Worm (Caenorhabditis elegans) whole organism, L3 larva: Measurements from ENCODE around the gene C03H5.4.

Source experiments
- R02D3.7 ChIP-seq: fragments of 150-350 bp; optimal IDR thresholded peaks from 2 replicates; lab custom pipeline; 2014; ENCODE audit warnings: missing biosample characterization, missing genetic modification characterization
- ZK546.5 ChIP-seq: sonication (generic microtip); optimal IDR thresholded peaks from 2 replicates; lab custom pipeline; 2017; ENCODE audit warnings: missing biosample characterization, missing genetic modification characterization
- ceh-16 ChIP-seq: sonication (generic microtip); optimal IDR thresholded peaks from 2 replicates; lab custom pipeline; 2017; ENCODE audit warnings: missing biosample characterization, missing genetic modification characterization
- ceh-28 ChIP-seq: fragments of 150-350 bp; optimal IDR thresholded peaks from 2 replicates; lab custom pipeline; 2014; ENCODE audit warnings: missing biosample characterization, missing genetic modification reagents, missing genetic modification characterization
- ceh-9 ChIP-seq: sonication (generic microtip); optimal IDR thresholded peaks from 2 replicates; lab custom pipeline; 2018; ENCODE audit warnings: missing biosample characterization, missing genetic modification characterization
- daf-12 ChIP-seq: fragments of 150-350 bp; optimal IDR thresholded peaks from 2 replicates; lab custom pipeline; 2014; ENCODE audit warnings: missing biosample characterization, missing genetic modification reagents, missing genetic modification characterization
- egl-27 ChIP-seq: sonication (generic microtip); optimal IDR thresholded peaks from 4 replicates; lab custom pipeline; 2017; ENCODE audit warnings: missing biosample characterization, missing genetic modification reagents, missing genetic modification characterization
- elt-1 ChIP-seq: fragments of 150-350 bp; optimal IDR thresholded peaks from 2 replicates; lab custom pipeline; 2014; ENCODE audit warnings: missing biosample characterization, missing genetic modification characterization
- elt-2 ChIP-seq: sonication (generic microtip); optimal IDR thresholded peaks from 2 replicates; lab custom pipeline; 2016; ENCODE audit warnings: missing genetic modification reagents, mild to moderate bottlenecking, missing genetic modification characterization, missing compliant biosample characterization
- fkh-10 ChIP-seq: sonication (generic microtip); optimal IDR thresholded peaks from 2 replicates; lab custom pipeline; 2017; ENCODE audit warnings: missing biosample characterization, missing genetic modification reagents, missing genetic modification characterization
- fkh-2 ChIP-seq: fragments of 150-350 bp; optimal IDR thresholded peaks from 2 replicates; lab custom pipeline; 2014; ENCODE audit warnings: missing biosample characterization, missing genetic modification reagents, missing genetic modification characterization
- hmg-11 ChIP-seq: sonication (generic microtip); optimal IDR thresholded peaks from 2 replicates; lab custom pipeline; 2016; ENCODE audit warnings: missing genetic modification characterization, missing compliant biosample characterization
- jun-1 ChIP-seq: fragments of 150-350 bp; optimal IDR thresholded peaks from 2 replicates; lab custom pipeline; 2014; ENCODE audit warnings: missing biosample characterization, missing genetic modification reagents, missing genetic modification characterization
- lin-15B ChIP-seq: fragments of 150-350 bp; optimal IDR thresholded peaks from 2 replicates; lab custom pipeline; 2014; ENCODE audit warnings: missing biosample characterization, missing genetic modification characterization
- lsy-12 ChIP-seq: sonication (generic microtip); optimal IDR thresholded peaks from 2 replicates; lab custom pipeline; 2016; ENCODE audit warnings: mild to moderate bottlenecking, missing genetic modification characterization, missing compliant biosample characterization
- mdl-1 ChIP-seq: fragments of 150-350 bp; optimal IDR thresholded peaks from 2 replicates; lab custom pipeline; 2014; ENCODE audit warnings: missing biosample characterization, missing genetic modification characterization
- mml-1 ChIP-seq: fragments of 150-350 bp; sonication (generic microtip); optimal IDR thresholded peaks from 3 replicates; lab custom pipeline; 2014; ENCODE audit warnings: missing biosample characterization, missing genetic modification characterization
- nfya-1 ChIP-seq: sonication (generic microtip); optimal IDR thresholded peaks from 2 replicates; lab custom pipeline; 2017; ENCODE audit warnings: missing genetic modification characterization, mild to moderate bottlenecking, missing compliant biosample characterization, antibody characterized with exemption, moderate library complexity; ENCODE audit not compliant: insufficient read depth
- nhr-11 ChIP-seq: fragments of 150-350 bp; optimal IDR thresholded peaks from 2 replicates; lab custom pipeline; 2014; ENCODE audit warnings: missing biosample characterization, missing genetic modification characterization
- nhr-12 ChIP-seq: fragments of 150-350 bp; optimal IDR thresholded peaks from 2 replicates; lab custom pipeline; 2014; ENCODE audit warnings: missing biosample characterization, missing genetic modification characterization
- nhr-23 ChIP-seq: fragments of 150-350 bp; optimal IDR thresholded peaks from 2 replicates; lab custom pipeline; 2014; ENCODE audit warnings: missing biosample characterization, missing genetic modification reagents, missing genetic modification characterization
- nhr-25 ChIP-seq: sonication (generic microtip); optimal IDR thresholded peaks from 2 replicates; lab custom pipeline; 2017; ENCODE audit warnings: missing biosample characterization, missing genetic modification characterization
- nhr-28 ChIP-seq: fragments of 150-350 bp; optimal IDR thresholded peaks from 2 replicates; lab custom pipeline; 2014; ENCODE audit warnings: missing biosample characterization, missing genetic modification characterization
- nhr-43 ChIP-seq: sonication (generic microtip); optimal IDR thresholded peaks from 2 replicates; lab custom pipeline; 2016; ENCODE audit warnings: mild to moderate bottlenecking, missing genetic modification characterization, missing compliant biosample characterization; ENCODE audit not compliant: poor library complexity, severe bottlenecking
- nhr-76 ChIP-seq: fragments of 150-350 bp; sonication (generic microtip); optimal IDR thresholded peaks from 5 replicates; lab custom pipeline; 2014; ENCODE audit warnings: missing biosample characterization, missing genetic modification characterization
- pha-4 ChIP-seq: fragments of 150-350 bp; optimal IDR thresholded peaks from 2 replicates; lab custom pipeline; 2014; ENCODE audit warnings: missing biosample characterization, missing genetic modification reagents, missing genetic modification characterization
- pqm-1 ChIP-seq: fragments of 150-350 bp; optimal IDR thresholded peaks from 2 replicates; lab custom pipeline; 2017; ENCODE audit warnings: missing biosample characterization, missing genetic modification characterization, inconsistent platforms
- sea-2 ChIP-seq: fragments of 150-350 bp; sonication (generic microtip); optimal IDR thresholded peaks from 4 replicates; lab custom pipeline; 2014; ENCODE audit warnings: missing biosample characterization, missing genetic modification reagents, missing genetic modification characterization
- skn-1 ChIP-seq: fragments of 150-350 bp; optimal IDR thresholded peaks from 2 replicates; lab custom pipeline; 2014; ENCODE audit warnings: missing biosample characterization, missing genetic modification characterization
- snpc-4 ChIP-seq: fragments of 150-350 bp; optimal IDR thresholded peaks from 2 replicates; lab custom pipeline; 2014; ENCODE audit warnings: missing biosample characterization, missing genetic modification characterization
- unc-62 ChIP-seq: fragments of 150-350 bp; sonication (generic microtip); optimal IDR thresholded peaks from 4 replicates; lab custom pipeline; 2014; ENCODE audit warnings: missing biosample characterization, missing genetic modification reagents, missing genetic modification characterization
- zag-1 ChIP-seq: fragments of 150-350 bp; optimal IDR thresholded peaks from 2 replicates; lab custom pipeline; 2014; ENCODE audit warnings: missing biosample characterization, missing genetic modification characterization
- ztf-11 ChIP-seq: fragments of 150-350 bp; optimal IDR thresholded peaks from 2 replicates; lab custom pipeline; 2014; ENCODE audit warnings: missing biosample characterization, missing genetic modification characterization
- ztf-4 ChIP-seq: fragments of 150-350 bp; optimal IDR thresholded peaks from 2 replicates; lab custom pipeline; 2014; ENCODE audit warnings: missing biosample characterization, missing genetic modification characterization

The C03H5.4 gene

DNA sequence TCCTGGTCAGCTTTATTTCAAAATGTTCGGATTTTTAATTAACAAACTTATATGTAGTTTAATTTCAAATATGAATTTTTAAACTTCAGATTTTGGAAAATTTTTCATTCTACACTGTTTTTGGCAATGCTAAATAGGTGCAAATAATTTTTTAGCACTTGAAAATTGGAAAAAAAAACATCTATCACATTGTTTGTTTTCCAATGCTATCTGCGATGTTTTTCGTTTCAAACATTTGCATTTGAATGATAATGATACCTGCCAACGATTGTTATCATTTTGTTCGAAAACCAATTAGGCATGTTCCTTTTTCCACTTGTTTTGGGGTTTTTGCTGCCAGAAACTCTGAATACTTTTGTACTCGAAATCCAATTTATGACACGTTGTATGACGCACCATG, at the start of gene C03H5.4:
C03H5.4 (plus strand) TSS at position 301 of the 400 bp plus-strand sequence.
- no peak for TF ChIP-seq fkh-10 (GFP tag; lab: Kevin White, UChicago)
- no peak for TF ChIP-seq ceh-28 (tag; lab: Kevin White, UChicago)
- no peak for TF ChIP-seq zag-1 (tag; lab: Kevin White, UChicago)
- TF ChIP-seq ceh-16 (tag; lab: Kevin White, UChicago), result no peak
- no peak for TF ChIP-seq hmg-11
- no peak for TF ChIP-seq jun-1 (tag; lab: Kevin White, UChicago)
- no peak for TF ChIP-seq ztf-4 (tag; lab: Kevin White, UChicago)
- TF ChIP-seq mml-1, result no peak
- TF ChIP-seq pqm-1, result no peak
- TF ChIP-seq nhr-12 (tag; lab: Kevin White, UChicago), result no peak
- no peak for TF ChIP-seq skn-1 (tag; lab: Kevin White, UChicago)
- no peak for TF ChIP-seq unc-62 (GFP tag; lab: Kevin White, UChicago)
- TF ChIP-seq pha-4 (tag; lab: Kevin White, UChicago), result no peak
- no peak for TF ChIP-seq ztf-11 (tag; lab: Kevin White, UChicago)
- no peak for TF ChIP-seq nhr-76
- TF ChIP-seq lsy-12, result no peak
- TF ChIP-seq mdl-1 (tag; lab: Kevin White, UChicago), result no peak

DNA sequence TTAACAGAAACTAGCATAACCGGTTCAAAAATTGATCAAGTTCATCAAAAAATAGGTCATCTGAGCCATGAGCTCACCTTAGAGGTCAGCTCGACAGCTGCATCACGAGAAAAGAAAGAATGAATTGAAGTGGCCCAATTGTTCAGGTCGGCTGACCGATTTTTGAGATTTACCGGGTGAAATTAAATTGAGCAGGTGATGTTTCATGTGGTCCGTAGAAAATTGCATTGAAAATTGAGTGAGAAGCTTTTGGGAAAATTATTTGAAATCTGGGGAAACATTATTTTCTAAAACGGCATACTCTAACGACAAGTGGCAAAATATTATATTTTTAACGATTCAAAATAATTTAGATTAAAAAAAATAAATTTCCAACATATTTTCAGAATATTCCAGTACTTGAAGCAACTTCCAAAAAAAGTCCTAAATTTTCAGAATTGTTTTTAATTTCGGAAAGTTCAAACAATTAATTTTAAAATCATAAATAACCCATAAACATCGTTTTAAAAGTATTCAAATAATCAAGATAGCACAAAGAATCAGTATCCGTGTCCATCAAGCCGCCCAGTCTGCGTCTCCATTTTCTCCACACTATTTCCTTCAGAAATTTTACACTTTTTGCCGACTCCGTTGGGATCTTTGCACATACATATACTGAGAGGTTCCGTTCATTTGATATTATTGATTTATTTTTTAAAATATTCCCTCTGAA, 49.3 kb upstream of the C03H5.4 start, which contains the start of gene sgcb-1:
sgcb-1 (plus strand) TSS at position 662 of the 712 bp plus-strand sequence.
- TF ChIP-seq ZK546.5, result no peak
- TF ChIP-seq ceh-9, result no peak
- TF ChIP-seq nhr-11 (tag; lab: Kevin White, UChicago), result no peak
- TF ChIP-seq fkh-10 (GFP tag; lab: Kevin White, UChicago), result no peak
- no peak for TF ChIP-seq egl-27 (tag; lab: Kevin White, UChicago)
- no peak for TF ChIP-seq snpc-4
- no peak for TF ChIP-seq nhr-12 (tag; lab: Kevin White, UChicago)
- no peak for TF ChIP-seq nhr-23 (tag; lab: Kevin White, UChicago)
- no peak for TF ChIP-seq unc-62 (GFP tag; lab: Kevin White, UChicago)
- TF ChIP-seq mml-1, result no peak
- no peak for TF ChIP-seq nfya-1
- TF ChIP-seq elt-1 (tag; lab: Kevin White, UChicago), result no peak
- TF ChIP-seq nhr-43 (tag; lab: Kevin White, UChicago), result no peak
- TF ChIP-seq hmg-11, result no peak
- TF ChIP-seq R02D3.7 (tag; lab: Kevin White, UChicago), result no peak
- TF ChIP-seq pqm-1, result no peak
- TF ChIP-seq daf-12, result no peak
- TF ChIP-seq ceh-28 (tag; lab: Kevin White, UChicago), result no peak

- TF ChIP-seq nhr-43 (tag; lab: Kevin White, UChicago) (no peak), elt-2 (no peak), nhr-25 (tag; lab: Kevin White, UChicago) (no peak), lin-15B (tag; lab: Kevin White, UChicago) (no peak), jun-1 (tag; lab: Kevin White, UChicago) (no peak), snpc-4 (no peak), nfya-1 (no peak), fkh-2 (no peak), ceh-9 (no peak), nhr-28 (tag; lab: Kevin White, UChicago) (no peak), nhr-11 (tag; lab: Kevin White, UChicago) (no peak), nhr-23 (tag; lab: Kevin White, UChicago) (no peak)
These were observed 42.6 kb upstream of the C03H5.4 start, which contains the start of gene cbn-1 for ce11 chrII:332419-332818. cbn-1 (minus strand) TSS chrII:332519.

ce11 chrII:333853-334449, 41.1 kb upstream of the C03H5.4 start:
- peak; percentile 34 for TF ChIP-seq elt-2
- TF ChIP-seq nhr-23 (tag; lab: Kevin White, UChicago), result peak; percentile 15
- TF ChIP-seq sea-2, result no peak
- TF ChIP-seq, all 47 proteins: peak for 2
